Worm (Caenorhabditis elegans): ENCODE measurements around the gene sru-25.

DNA sequence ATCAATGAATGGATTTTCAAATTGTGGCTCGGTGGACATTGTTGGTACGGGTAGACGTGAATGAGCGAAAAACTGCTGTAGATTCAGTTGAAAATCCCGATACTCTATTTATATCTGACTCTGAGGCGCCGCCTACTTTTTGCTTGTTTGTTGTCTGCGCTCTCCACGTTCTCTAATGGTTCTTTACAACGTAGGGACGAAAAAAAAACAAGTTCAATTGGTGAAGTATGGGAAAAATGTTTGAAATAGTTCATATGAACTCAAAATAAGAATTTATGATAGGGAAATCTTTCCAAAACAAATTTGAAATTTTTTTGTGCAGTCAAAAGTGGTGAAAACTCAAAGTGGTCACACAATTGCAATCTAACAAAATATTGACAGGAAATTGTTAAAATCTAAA lies 39.3 kb downstream of the sru-25 start, which contains the start of gene F48G7.10:
- TF ChIP-seq snpc-4 (tag; optimal IDR thresholded peaks at IDR 0.05) = no peak
- no peak for TF ChIP-seq nhr-2 (tag; optimal IDR thresholded peaks at IDR 0.05)
- TF ChIP-seq mab-5 (tag; optimal IDR thresholded peaks at IDR 0.05) = no peak
- no peak for TF ChIP-seq nhr-237 (tag; optimal IDR thresholded peaks at IDR 0.05)
- no peak for TF ChIP-seq sptf-1 (tag; optimal IDR thresholded peaks at IDR 0.05)
- no peak for TF ChIP-seq lsy-2 (tag; optimal IDR thresholded peaks at IDR 0.05)
- no peak for TF ChIP-seq mep-1 (tag; optimal IDR thresholded peaks at IDR 0.05)
- TF ChIP-seq lin-13 (tag; optimal IDR thresholded peaks at IDR 0.05) = no peak

Data from whole organism, mixed stage, embryonic.